Fruit fly (Drosophila melanogaster) whole organism, pupa: ENCODE data around the gene CG17917.

ENCODE experiments used
- CG15710 ChIP-seq: fragments of 200-800 bp; sonication (Bioruptor generic); optimal IDR thresholded peaks from 2 replicates; lab custom pipeline; 2018; ENCODE audit warnings: missing biosample characterization, mild to moderate bottlenecking, missing genetic modification characterization, moderate library complexity
- EcR ChIP-seq: fragments of 200-800 bp; sonication (Bioruptor generic); optimal IDR thresholded peaks from 3 replicates; lab custom pipeline; 2019; ENCODE audit warnings: missing biosample characterization, missing genetic modification characterization, mild to moderate bottlenecking, moderate library complexity, missing genetic modification reagents
- Snoo ChIP-seq: fragments of 200-800 bp; sonication (Bioruptor generic); optimal IDR thresholded peaks from 3 replicates; lab custom pipeline; 2017; ENCODE audit warnings: missing biosample characterization, mild to moderate bottlenecking, missing genetic modification characterization, inconsistent platforms
- gl ChIP-seq: fragments of 200-800 bp; sonication (Bioruptor generic); optimal IDR thresholded peaks from 2 replicates; lab custom pipeline; 2018; ENCODE audit warnings: missing biosample characterization, mild to moderate bottlenecking, missing genetic modification characterization

dm6 chr3R:6373512-6374306 is 31.9 kb downstream of the CG17917 start:
- TF ChIP-seq EcR (GFP tag; lab: Kevin White, UChicago) (peak; percentile 61), Snoo (tag; lab: Kevin White, UChicago) (peak; percentile 9), gl (tag; lab: Kevin White, UChicago) (peak; percentile 0), CG15710 (peak; percentile 7)
